Worm (Caenorhabditis elegans) whole organism, midembryonic: ENCODE results near the gene Y116A8C.467.
A peak's percentile ranks its signal among the peaks of the same experiment; 100 is the strongest.

Experiments
- T22C8.4 ChIP-seq: fragments of 200-800 bp; sonication (Bioruptor generic); IDR thresholded peaks from 2 replicates; pipeline ENCODE4 v1.3.6; 2022; ENCODE audit warnings: missing genetic modification characterization, missing compliant biosample characterization
- cog-1 ChIP-seq: sonication (generic microtip); optimal IDR thresholded peaks from 2 replicates; lab custom pipeline; 2016; ENCODE audit warnings: missing genetic modification characterization, missing compliant biosample characterization
- flt-1 ChIP-seq: fragments of 200-800 bp; sonication (Bioruptor generic); IDR thresholded peaks from 2 replicates; pipeline ENCODE4 v1.3.6; 2022; ENCODE audit warnings: missing genetic modification characterization, missing compliant biosample characterization
- klf-2 ChIP-seq: fragments of 200-800 bp; sonication (Bioruptor generic); conservative IDR thresholded peaks from 2 replicates; pipeline ENCODE4 v1.3.6; 2022; ENCODE audit warnings: missing genetic modification reagents, missing genetic modification characterization, missing compliant biosample characterization
- med-1 ChIP-seq: sonication (generic microtip); optimal IDR thresholded peaks from 2 replicates; lab custom pipeline; 2017; ENCODE audit warnings: missing genetic modification characterization, mild to moderate bottlenecking, missing compliant biosample characterization, antibody characterized with exemption, missing genetic modification reagents; ENCODE audit not compliant: insufficient read depth
- ref-1 ChIP-seq: fragments of 200-800 bp; sonication (Bioruptor generic); conservative IDR thresholded peaks from 2 replicates; pipeline ENCODE4 v1.3.6; 2022; ENCODE audit warnings: missing genetic modification reagents, missing genetic modification characterization, missing compliant biosample characterization
- tab-1 ChIP-seq: fragments of 200-800 bp; sonication (Bioruptor generic); IDR thresholded peaks from 2 replicates; pipeline ENCODE4 v1.3.6; 2022; ENCODE audit warnings: missing genetic modification characterization, missing compliant biosample characterization
- ztf-23 ChIP-seq: fragments of 200-800 bp; sonication (Bioruptor generic); IDR thresholded peaks from 2 replicates; pipeline ENCODE4 v1.3.6; 2022; ENCODE audit warnings: missing genetic modification reagents, missing genetic modification characterization, missing compliant biosample characterization
- ztf-29 ChIP-seq: fragments of 200-800 bp; sonication (Bioruptor generic); IDR thresholded peaks from 2 replicates; pipeline ENCODE4 v1.3.6; 2022; ENCODE audit warnings: missing genetic modification reagents, missing genetic modification characterization, missing compliant biosample characterization

Y116A8C.467 gene

ce11 chrIV:17103116-17103515 lies 39.5 kb upstream of the Y116A8C.467 start:
- TF ChIP-seq flt-1 (GFP tag; lab: Robert Waterston, UW) (no peak), med-1 (GFP tag; lab: Kevin White, UChicago) (no peak), ztf-29 (GFP tag; lab: Robert Waterston, UW) (no peak), cog-1 (tag; lab: Kevin White, UChicago) (no peak), ztf-23 (GFP tag; lab: Robert Waterston, UW) (no peak), tab-1 (GFP tag; lab: Robert Waterston, UW) (no peak)

ce11 chrIV:17100628-17101338 lies 37.2 kb upstream of the Y116A8C.467 start:
- TF ChIP-seq cog-1 (tag; lab: Kevin White, UChicago) = no peak
- no peak for TF ChIP-seq med-1 (GFP tag; lab: Kevin White, UChicago)
- TF ChIP-seq ref-1 (GFP tag; lab: Robert Waterston, UW) = no peak

DNA sequence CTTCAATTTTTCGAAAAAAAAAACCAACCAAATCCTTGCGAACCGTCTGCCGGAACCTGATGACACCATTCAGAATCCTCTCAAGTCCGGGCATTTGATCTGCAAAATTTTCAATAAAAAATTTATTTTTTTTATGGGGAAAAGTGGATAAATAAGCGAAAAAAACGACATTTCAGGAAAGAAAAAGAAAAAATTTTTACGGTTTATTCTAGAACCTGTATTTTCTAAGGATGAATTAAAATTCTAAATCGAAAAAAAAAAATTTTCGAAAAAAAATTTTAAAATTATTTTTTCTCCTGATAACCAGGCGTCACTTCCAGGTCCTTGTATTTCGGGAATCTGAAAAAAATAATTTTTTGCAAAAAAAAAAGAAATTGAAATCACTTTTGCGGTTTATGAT lies 36.5 kb upstream of the Y116A8C.467 start, which contains the start of gene bca-2:
Gene bca-2 (minus strand): TSS at position 101 of the 400 bp plus-strand sequence.
- TF ChIP-seq klf-2 (GFP tag; lab: Robert Waterston, UW) = no peak
- TF ChIP-seq med-1 (GFP tag; lab: Kevin White, UChicago) = no peak
- TF ChIP-seq cog-1 (tag; lab: Kevin White, UChicago) = no peak
- TF ChIP-seq T22C8.4 = no peak
- TF ChIP-seq ztf-29 (GFP tag; lab: Robert Waterston, UW) = no peak
- TF ChIP-seq ztf-23 (GFP tag; lab: Robert Waterston, UW) = no peak
- no peak for TF ChIP-seq ref-1 (GFP tag; lab: Robert Waterston, UW)
- no peak for TF ChIP-seq tab-1 (GFP tag; lab: Robert Waterston, UW)
- no peak for TF ChIP-seq flt-1 (GFP tag; lab: Robert Waterston, UW)

DNA sequence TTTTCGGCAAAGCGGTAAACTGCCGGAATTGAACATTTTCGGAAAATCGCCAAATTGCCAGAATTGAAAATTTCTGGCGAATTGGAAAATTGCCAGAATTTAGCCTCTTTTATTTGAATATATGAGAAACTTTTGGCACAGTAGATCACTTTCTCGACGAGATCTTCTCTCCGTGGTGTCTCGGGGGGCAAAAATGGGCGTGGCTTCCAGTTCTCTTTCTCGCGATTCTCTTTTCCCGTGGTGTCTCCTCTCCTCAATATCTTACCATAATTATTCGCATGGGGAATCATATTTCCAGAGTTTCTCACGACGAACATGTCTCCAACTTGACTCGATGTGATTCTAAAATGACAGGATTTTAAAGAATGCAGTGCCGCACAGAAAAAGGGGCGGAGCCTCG lies 35.5 kb upstream of the Y116A8C.467 start:
- TF ChIP-seq tab-1 (GFP tag; lab: Robert Waterston, UW) = no peak
- 0 out of 2 replicates have a peak, but pooled peaks have one; percentile 3 for TF ChIP-seq klf-2 (GFP tag; lab: Robert Waterston, UW)
- 0 out of 2 replicates have a peak, but pooled peaks have one; percentile 23 for TF ChIP-seq ref-1 (GFP tag; lab: Robert Waterston, UW)

DNA sequence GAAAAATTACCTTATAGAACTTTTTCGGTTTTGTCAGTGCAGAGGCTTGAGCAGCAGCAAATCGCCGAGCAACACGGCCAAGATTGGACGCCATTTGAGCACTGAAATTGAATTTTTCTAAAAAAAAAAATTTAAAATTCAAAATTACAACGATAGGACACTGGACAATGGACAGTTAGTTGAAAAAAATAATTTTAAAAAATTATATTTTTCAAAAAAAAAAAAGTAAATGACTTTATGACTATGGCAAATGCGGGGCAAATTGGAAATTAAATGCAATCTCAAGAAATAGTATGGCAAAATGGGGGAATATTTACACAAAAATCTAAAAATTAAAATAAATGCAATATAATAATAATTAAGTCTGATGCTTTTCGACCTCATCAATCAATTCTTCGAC lies 32.6 kb upstream of the Y116A8C.467 start, which contains the start of gene Y116A8C.27:
Gene Y116A8C.27 (minus strand): TSS at position 101 of the 400 bp plus-strand sequence.
- no peak for TF ChIP-seq klf-2 (GFP tag; lab: Robert Waterston, UW)
- TF ChIP-seq med-1 (GFP tag; lab: Kevin White, UChicago) = no peak
- no peak for TF ChIP-seq ztf-23 (GFP tag; lab: Robert Waterston, UW)
- TF ChIP-seq cog-1 (tag; lab: Kevin White, UChicago) = no peak
- TF ChIP-seq tab-1 (GFP tag; lab: Robert Waterston, UW) = no peak
- no peak for TF ChIP-seq ref-1 (GFP tag; lab: Robert Waterston, UW)
- no peak for TF ChIP-seq T22C8.4
- no peak for TF ChIP-seq flt-1 (GFP tag; lab: Robert Waterston, UW)
- no peak for TF ChIP-seq ztf-29 (GFP tag; lab: Robert Waterston, UW)

ce11 chrIV:17093701-17094100 lies 30.1 kb upstream of the Y116A8C.467 start, which contains the start of gene Y116A8C.29:
Gene Y116A8C.29, plus strand, starts transcription at chrIV:17094028.
- no peak for TF ChIP-seq ztf-29 (GFP tag; lab: Robert Waterston, UW)
- TF ChIP-seq ref-1 (GFP tag; lab: Robert Waterston, UW) = no peak
- no peak for TF ChIP-seq med-1 (GFP tag; lab: Kevin White, UChicago)
- TF ChIP-seq flt-1 (GFP tag; lab: Robert Waterston, UW) = no peak
- TF ChIP-seq cog-1 (tag; lab: Kevin White, UChicago) = no peak
- no peak for TF ChIP-seq tab-1 (GFP tag; lab: Robert Waterston, UW)
- no peak for TF ChIP-seq ztf-23 (GFP tag; lab: Robert Waterston, UW)
- no peak for TF ChIP-seq T22C8.4
- no peak for TF ChIP-seq klf-2 (GFP tag; lab: Robert Waterston, UW)

- no peak for TF ChIP-seq ztf-29 (GFP tag; lab: Robert Waterston, UW)
- no peak for TF ChIP-seq klf-2 (GFP tag; lab: Robert Waterston, UW)
- no peak for TF ChIP-seq ref-1 (GFP tag; lab: Robert Waterston, UW)
- no peak for TF ChIP-seq ztf-23 (GFP tag; lab: Robert Waterston, UW)
- TF ChIP-seq T22C8.4 = no peak
- TF ChIP-seq med-1 (GFP tag; lab: Kevin White, UChicago) = no peak
- TF ChIP-seq flt-1 (GFP tag; lab: Robert Waterston, UW) = no peak
- no peak for TF ChIP-seq tab-1 (GFP tag; lab: Robert Waterston, UW)
- TF ChIP-seq cog-1 (tag; lab: Kevin White, UChicago) = no peak
These were observed 25.2 kb upstream of the Y116A8C.467 start, which contains the start of gene Y116A8C.43 for ce11 chrIV:17088849-17089248. Gene Y116A8C.43, plus strand, starts transcription at chrIV:17088851.

DNA sequence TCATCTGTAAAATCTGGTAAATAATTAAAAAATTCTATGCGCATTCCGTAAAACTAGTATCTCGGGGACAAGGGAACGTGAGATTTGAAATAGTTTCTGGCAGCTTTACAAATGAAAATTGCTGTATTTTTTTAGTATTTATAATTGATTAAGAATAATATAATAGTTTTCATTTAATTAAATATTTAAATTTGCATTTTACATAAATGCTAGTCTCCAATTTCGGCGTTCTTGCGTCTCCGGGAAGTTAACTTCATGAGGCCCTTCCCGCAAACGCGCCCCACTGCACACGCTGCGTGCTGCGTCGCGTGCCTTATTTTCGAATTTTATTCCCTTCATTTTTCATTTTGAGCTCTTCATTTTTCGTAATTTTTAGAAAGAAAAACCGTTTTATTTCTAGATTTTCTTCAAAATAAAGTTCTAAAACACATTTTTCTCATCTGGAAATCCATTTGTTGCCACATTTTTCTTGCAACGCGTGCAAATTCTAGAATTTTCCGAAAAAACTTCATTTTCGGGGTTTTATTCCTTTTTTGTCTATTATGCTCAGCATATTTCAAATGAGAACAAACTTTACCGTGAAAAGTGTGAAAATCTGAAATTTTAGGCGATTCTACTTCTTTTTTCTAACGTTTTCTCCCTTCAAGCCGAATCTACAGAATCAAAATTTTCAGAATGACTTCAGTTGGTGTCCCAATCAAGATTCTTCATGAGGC lies 23.9 kb upstream of the Y116A8C.467 start, which contains the start of the genes snx-13 and snr-1:
Gene snx-13 (minus strand): TSS at position 55 of the 716 bp plus-strand sequence.
Gene snr-1 (plus strand): TSS at position 666 of the 716 bp plus-strand sequence.
- TF ChIP-seq tab-1 (GFP tag; lab: Robert Waterston, UW) (peak; percentile 77), flt-1 (GFP tag; lab: Robert Waterston, UW) (peak; percentile 89), ref-1 (GFP tag; lab: Robert Waterston, UW) (no peak; the same call in 1 of the 2 replicates), med-1 (GFP tag; lab: Kevin White, UChicago) (no peak), ztf-29 (GFP tag; lab: Robert Waterston, UW) (peak; percentile 70), cog-1 (tag; lab: Kevin White, UChicago) (peak; percentile 97), klf-2 (GFP tag; lab: Robert Waterston, UW) (peak; percentile 81), T22C8.4 (peak; percentile 70; the same call in 1 of the 2 replicates), ztf-23 (GFP tag; lab: Robert Waterston, UW) (peak; percentile 94)
